Worm (Caenorhabditis elegans) whole organism, L4/young adult: ENCODE data around the gene col-105.

Experiments used
- W03F9.2 ChIP-seq: fragments of 150-350 bp; optimal IDR thresholded peaks from 2 replicates; lab custom pipeline; 2014; ENCODE audit warnings: missing biosample characterization, missing genetic modification characterization
- dao-5 ChIP-seq: sonication (generic microtip); optimal IDR thresholded peaks from 2 replicates; lab custom pipeline; 2016; ENCODE audit warnings: missing genotype, missing genetic modification characterization, moderate library complexity, missing compliant biosample characterization
- him-1 ChIP-seq: sonication (generic microtip); optimal IDR thresholded peaks from 2 replicates; lab custom pipeline; 2016; ENCODE audit warnings: missing genotype, missing genetic modification reagents, missing genetic modification characterization, missing compliant biosample characterization

- TF ChIP-seq dao-5 (tag; lab: Kevin White, UChicago) (no peak), him-1 (tag; lab: Kevin White, UChicago) (no peak), W03F9.2 (no peak)
Observed at ce11 chrIV:1361616-1362228, 2.7 kb upstream of the col-105 start.
